Fruit fly (Drosophila melanogaster): ENCODE measurements around the gene Ir68b.

- TF ChIP-seq CG8478 (optimal IDR thresholded peaks at IDR 0.05) = no peak
- TF ChIP-seq CTCF (optimal IDR thresholded peaks at IDR 0.05) = no peak
Observed at dm6 chr3L:12096799-12097662, 30.2 kb downstream of the Ir68b start.

Measured in S2 (cell line).